Worm (Caenorhabditis elegans) whole organism, early embryonic: ENCODE data around the gene hal-2.

Source experiments
- B0310.2 ChIP-seq: sonication (generic microtip); optimal IDR thresholded peaks from 2 replicates; lab custom pipeline; 2016; ENCODE audit warnings: mild to moderate bottlenecking, missing genetic modification characterization, missing compliant biosample characterization
- F13C5.2 ChIP-seq: sonication (generic microtip); optimal IDR thresholded peaks from 2 replicates; lab custom pipeline; 2017; ENCODE audit warnings: mild to moderate bottlenecking, missing genetic modification characterization, inconsistent platforms, missing compliant biosample characterization
- aly-1 ChIP-seq: sonication (generic microtip); optimal IDR thresholded peaks from 2 replicates; lab custom pipeline; 2016; ENCODE audit warnings: missing genetic modification characterization, missing compliant biosample characterization
- ama-1 ChIP-seq: fragments of 150-350 bp; optimal IDR thresholded peaks from 2 replicates; lab custom pipeline; 2014
- ceh-13 ChIP-seq: fragments of 200-800 bp; sonication (Bioruptor generic); optimal IDR thresholded peaks from 2 replicates; lab custom pipeline; 2018; ENCODE audit warnings: mild to moderate bottlenecking, missing genetic modification characterization, missing compliant biosample characterization
- ceh-36 ChIP-seq: sonication (generic microtip); optimal IDR thresholded peaks from 2 replicates; lab custom pipeline; 2016; ENCODE audit warnings: missing genetic modification characterization, inconsistent platforms, missing compliant biosample characterization
- ets-7 ChIP-seq: sonication (generic microtip); optimal IDR thresholded peaks from 2 replicates; lab custom pipeline; 2016; ENCODE audit warnings: missing genotype, missing genetic modification characterization, missing compliant biosample characterization
- flt-1 ChIP-seq: fragments of 200-800 bp; sonication (Bioruptor generic); IDR thresholded peaks from 2 replicates; pipeline ENCODE4 v1.3.6; 2022; ENCODE audit warnings: missing genetic modification characterization, missing compliant biosample characterization
- hmbx-1 ChIP-seq: sonication (generic microtip); optimal IDR thresholded peaks from 2 replicates; lab custom pipeline; 2016; ENCODE audit warnings: mild to moderate bottlenecking, missing genetic modification characterization, missing compliant biosample characterization
- hmg-4 ChIP-seq: fragments of 200-800 bp; sonication (Bioruptor generic); optimal IDR thresholded peaks from 2 replicates; lab custom pipeline; 2018; ENCODE audit warnings: mild to moderate bottlenecking, missing genetic modification characterization, missing compliant biosample characterization
- hnd-1 ChIP-seq: sonication (generic microtip); optimal IDR thresholded peaks from 2 replicates; lab custom pipeline; 2016; ENCODE audit warnings: missing genetic modification characterization, missing compliant biosample characterization
- pes-1 ChIP-seq: fragments of 200-800 bp; sonication (Bioruptor generic); IDR thresholded peaks from 2 replicates; pipeline ENCODE4 v1.3.6; 2022; ENCODE audit warnings: missing genetic modification reagents, missing genetic modification characterization, missing compliant biosample characterization
- scrt-1 ChIP-seq: fragments of 200-800 bp; sonication (Bioruptor generic); IDR thresholded peaks from 2 replicates; pipeline ENCODE4 v1.3.6; 2022; ENCODE audit warnings: missing genetic modification characterization, missing compliant biosample characterization
- sea-1 ChIP-seq: fragments of 200-800 bp; sonication (Bioruptor generic); conservative IDR thresholded peaks from 2 replicates; pipeline ENCODE4 v1.3.6; 2022; ENCODE audit warnings: missing genetic modification characterization, missing compliant biosample characterization
- tbx-11 ChIP-seq: fragments of 200-800 bp; sonication (Bioruptor generic); IDR thresholded peaks from 2 replicates; pipeline ENCODE4 v1.3.6; 2022; ENCODE audit warnings: missing genetic modification characterization, missing compliant biosample characterization
- tbx-37 ChIP-seq: fragments of 200-800 bp; sonication (Bioruptor generic); conservative IDR thresholded peaks from 2 replicates; pipeline ENCODE4 v1.3.6; 2022; ENCODE audit warnings: missing genetic modification reagents, missing genetic modification characterization, missing compliant biosample characterization
- tra-4 ChIP-seq: sonication (generic microtip); optimal IDR thresholded peaks from 2 replicates; lab custom pipeline; 2017; ENCODE audit warnings: missing genetic modification characterization, missing compliant biosample characterization

Gene hal-2

DNA sequence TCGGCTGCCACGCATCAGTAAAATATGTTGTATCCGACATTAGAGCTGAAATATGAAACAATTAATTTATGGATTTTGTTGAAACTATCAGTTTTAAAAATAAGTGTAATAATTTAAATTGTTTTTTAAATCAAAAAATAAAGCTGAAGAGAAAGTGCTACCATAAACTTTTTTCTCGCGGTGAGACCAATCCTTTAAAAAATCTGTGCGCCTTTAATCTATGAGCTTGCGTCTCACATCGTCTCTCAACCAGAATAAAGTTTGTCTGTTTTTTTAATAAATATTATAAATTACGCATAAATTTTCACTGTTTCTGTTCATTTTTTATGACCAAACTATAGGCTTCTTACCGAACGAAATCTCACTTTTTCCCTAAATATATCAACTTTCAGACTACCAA is 5.5 kb downstream of the hal-2 start, which contains the start of gene T16H12.3:
T16H12.3 (minus strand) TSS at position 51 of the 400 bp plus-strand sequence.
- TF ChIP-seq ceh-36 (tag; lab: Kevin White, UChicago) (no peak), tra-4 (tag; lab: Kevin White, UChicago) (no peak), tbx-37 (GFP tag; lab: Robert Waterston, UW) (no peak), flt-1 (no peak), hnd-1 (tag; lab: Kevin White, UChicago) (no peak), sea-1 (GFP tag; lab: Robert Waterston, UW) (no peak), scrt-1 (GFP tag; lab: Robert Waterston, UW) (no peak)

- TF ChIP-seq sea-1 (GFP tag; lab: Robert Waterston, UW) (no peak), flt-1 (no peak), ceh-13 (no peak), scrt-1 (GFP tag; lab: Robert Waterston, UW) (no peak), aly-1 (tag; lab: Kevin White, UChicago) (no peak), hnd-1 (tag; lab: Kevin White, UChicago) (no peak), tra-4 (tag; lab: Kevin White, UChicago) (no peak), ceh-36 (tag; lab: Kevin White, UChicago) (no peak), ets-7 (tag; lab: Kevin White, UChicago) (no peak), pes-1 (no peak), hmg-4 (no peak)
Observed at ce11 chrIII:10078784-10079183, 9.9 kb downstream of the hal-2 start.

- TF ChIP-seq scrt-1 (GFP tag; lab: Robert Waterston, UW) (no peak), tbx-11 (GFP tag; lab: Robert Waterston, UW) (no peak), ama-1 (lab: Kevin White, UChicago) (no peak), B0310.2 (no peak), pes-1 (no peak), tbx-37 (GFP tag; lab: Robert Waterston, UW) (no peak), hmbx-1 (tag; lab: Kevin White, UChicago) (no peak), hnd-1 (tag; lab: Kevin White, UChicago) (no peak), ceh-36 (tag; lab: Kevin White, UChicago) (no peak), ceh-13 (no peak), hmg-4 (no peak), tra-4 (tag; lab: Kevin White, UChicago) (no peak), flt-1 (no peak)
Observed at ce11 chrIII:10078151-10078550, 10.6 kb downstream of the hal-2 start, which contains the start of gene T16G12.9. TSS of gene T16G12.9 (minus strand) at chrIII:10078251.

DNA sequence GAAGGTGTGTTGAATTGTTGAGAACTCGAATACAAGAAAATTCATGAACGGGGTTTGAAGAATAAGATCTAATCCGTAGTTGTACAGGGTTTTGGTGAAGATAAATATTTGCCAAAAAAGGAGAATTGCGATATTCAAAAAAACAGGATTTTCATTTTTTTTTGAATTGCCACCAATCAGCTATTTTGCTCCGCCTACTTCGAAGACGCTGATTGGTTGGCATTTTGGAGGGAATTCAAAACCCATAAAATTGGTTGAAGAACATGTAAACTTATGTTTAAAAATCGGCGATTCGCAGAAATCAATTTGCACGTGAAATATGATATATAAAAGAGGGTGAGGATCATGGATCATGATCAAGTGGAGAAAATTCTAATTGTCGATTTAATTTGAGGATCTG is 12.7 kb downstream of the hal-2 start:
- TF ChIP-seq hmg-4 (no peak), sea-1 (GFP tag; lab: Robert Waterston, UW) (no peak), B0310.2 (no peak), ets-7 (tag; lab: Kevin White, UChicago) (no peak), ama-1 (lab: Kevin White, UChicago) (no peak), ceh-36 (tag; lab: Kevin White, UChicago) (no peak), scrt-1 (GFP tag; lab: Robert Waterston, UW) (no peak), hnd-1 (tag; lab: Kevin White, UChicago) (no peak), F13C5.2 (no peak), pes-1 (no peak), tbx-11 (GFP tag; lab: Robert Waterston, UW) (no peak), tra-4 (tag; lab: Kevin White, UChicago) (no peak), aly-1 (tag; lab: Kevin White, UChicago) (no peak), ceh-13 (no peak), hmbx-1 (tag; lab: Kevin White, UChicago) (no peak), flt-1 (no peak), tbx-37 (GFP tag; lab: Robert Waterston, UW) (no peak)

ce11 chrIII:10069278-10069677 is 19.5 kb downstream of the hal-2 start, which contains the start of gene T16G12.6:
TSS of gene T16G12.6 (plus strand) at chrIII:10069578.
- TF ChIP-seq ets-7 (tag; lab: Kevin White, UChicago) (no peak), aly-1 (tag; lab: Kevin White, UChicago) (no peak), sea-1 (GFP tag; lab: Robert Waterston, UW) (no peak), tra-4 (tag; lab: Kevin White, UChicago) (no peak), flt-1 (no peak), tbx-37 (GFP tag; lab: Robert Waterston, UW) (no peak), ceh-36 (tag; lab: Kevin White, UChicago) (no peak)

DNA sequence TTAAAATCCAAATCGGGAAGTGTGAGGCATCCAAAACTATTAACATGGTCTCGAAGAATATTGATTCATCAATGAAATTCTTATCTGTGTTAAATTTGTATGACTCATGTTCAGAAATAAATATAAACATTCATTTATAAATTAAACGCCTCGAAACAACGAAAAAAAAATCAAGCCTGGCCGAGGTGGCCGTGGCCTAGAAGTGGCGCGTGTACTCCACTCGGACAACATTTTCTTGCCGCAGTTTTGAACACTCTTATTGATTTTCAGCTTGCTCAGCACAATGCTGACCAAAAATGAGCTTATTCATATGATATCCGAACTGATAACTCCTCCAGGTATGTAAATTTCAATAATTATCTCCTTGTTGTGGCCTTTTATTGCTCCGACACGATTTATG is 24.6 kb downstream of the hal-2 start, which contains the start of gene ekl-6:
ekl-6 (plus strand) TSS at position 265 of the 400 bp plus-strand sequence.
- TF ChIP-seq sea-1 (GFP tag; lab: Robert Waterston, UW), result no peak
- peak; percentile 63 for TF ChIP-seq pes-1
- no peak for TF ChIP-seq B0310.2
- peak; percentile 70 for TF ChIP-seq tbx-37 (GFP tag; lab: Robert Waterston, UW)
- TF ChIP-seq flt-1, result 0 out of 2 replicates have a peak, but pooled peaks have one; percentile 35
- no peak for TF ChIP-seq hmbx-1 (tag; lab: Kevin White, UChicago)

- TF ChIP-seq ceh-36 (tag; lab: Kevin White, UChicago), result no peak
- TF ChIP-seq scrt-1 (GFP tag; lab: Robert Waterston, UW), result no peak
- TF ChIP-seq hmg-4, result no peak
- no peak for TF ChIP-seq B0310.2
- TF ChIP-seq hmbx-1 (tag; lab: Kevin White, UChicago), result no peak
- TF ChIP-seq tbx-11 (GFP tag; lab: Robert Waterston, UW), result no peak
- TF ChIP-seq F13C5.2, result no peak
Observed at ce11 chrIII:10060573-10060972, 28.2 kb downstream of the hal-2 start, which contains the start of gene T16G12.13. TSS of gene T16G12.13 (plus strand) at chrIII:10060865.

DNA sequence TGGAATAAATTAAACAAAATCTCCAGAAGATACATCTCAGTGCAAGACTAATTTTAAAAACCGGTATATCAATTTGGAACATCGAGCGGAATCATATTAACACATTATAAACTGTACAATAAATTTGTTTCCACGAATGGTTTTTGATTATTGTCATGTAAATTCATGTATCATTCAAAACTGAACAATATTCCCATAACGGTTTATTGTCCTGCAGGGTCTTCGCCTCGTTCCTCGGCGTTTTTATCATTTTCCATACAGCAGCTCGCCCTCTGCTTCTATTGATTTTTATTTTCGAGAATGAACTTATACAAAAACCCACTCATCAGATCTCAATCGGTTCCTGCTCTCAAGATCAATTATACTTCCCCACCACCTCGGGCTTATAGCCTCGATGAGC is 29.7 kb downstream of the hal-2 start, which contains the start of gene T16G12.8:
T16G12.8 (plus strand) TSS at position 301 of the 400 bp plus-strand sequence.
- TF ChIP-seq aly-1 (tag; lab: Kevin White, UChicago) (no peak), tbx-37 (GFP tag; lab: Robert Waterston, UW) (no peak), ceh-13 (no peak), hmg-4 (no peak), sea-1 (GFP tag; lab: Robert Waterston, UW) (no peak), ceh-36 (tag; lab: Kevin White, UChicago) (no peak), hnd-1 (tag; lab: Kevin White, UChicago) (no peak), F13C5.2 (no peak), pes-1 (no peak)
